Worm (Caenorhabditis elegans): ENCODE measurements around the gene sru-11.

DNA sequence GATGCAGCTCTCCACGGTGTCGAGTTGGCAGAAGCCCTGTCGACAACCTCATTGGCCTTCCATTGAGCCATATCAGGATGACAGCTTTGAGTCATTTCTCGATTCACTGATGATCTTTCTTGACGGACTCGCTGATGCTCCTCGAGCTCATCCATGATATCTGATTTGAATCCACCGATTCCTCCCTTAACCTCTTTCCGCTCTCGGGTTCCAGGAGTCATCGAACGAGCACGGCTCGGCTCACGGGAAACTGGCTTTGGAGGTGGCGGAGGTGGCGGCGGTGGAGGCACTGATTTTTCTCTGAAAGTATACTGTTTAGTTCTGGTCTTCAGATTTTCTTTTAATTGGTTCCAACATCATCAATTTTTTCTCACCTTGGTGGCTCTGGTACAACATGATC lies 25.7 kb upstream of the sru-11 start:
- TF ChIP-seq pha-4 (tag; optimal IDR thresholded peaks at IDR 0.05), result no peak
- no peak for TF ChIP-seq nhr-11 (tag; optimal IDR thresholded peaks at IDR 0.05)
- no peak for TF ChIP-seq egl-27 (tag; optimal IDR thresholded peaks at IDR 0.05)
- TF ChIP-seq nhr-76 (tag; optimal IDR thresholded peaks at IDR 0.05), result no peak
- no peak for TF ChIP-seq ama-1 (optimal IDR thresholded peaks at IDR 0.05)
- no peak for TF ChIP-seq elt-2 (tag; optimal IDR thresholded peaks at IDR 0.05)
- no peak for TF ChIP-seq unc-39 (tag; optimal IDR thresholded peaks at IDR 0.05)
- no peak for TF ChIP-seq lin-15B (tag; optimal IDR thresholded peaks at IDR 0.05)

Data from whole organism, L3 larva.